Fruit fly (Drosophila melanogaster): ENCODE results near the gene CG5011.

Gene CG5011

dm6 chr2L:1218475-1218874 lies 18.0 kb downstream of the CG5011 start:
- TF ChIP-seq CG34406 (GFP tag; optimal IDR thresholded peaks at IDR 0.05) (no peak), achi (GFP tag; optimal IDR thresholded peaks at IDR 0.05) (no peak), CG32006 (GFP tag; optimal IDR thresholded peaks at IDR 0.05) (no peak), CG11762 (GFP tag; optimal IDR thresholded peaks at IDR 0.05; ENCODE audit: insufficient read depth) (no peak), Hr4 (GFP tag; optimal IDR thresholded peaks at IDR 0.05) (no peak), cyc (GFP tag; optimal IDR thresholded peaks at IDR 0.05) (no peak), Gug (GFP tag; IDR thresholded peaks at IDR 0.05) (no peak), esn (GFP tag; optimal IDR thresholded peaks at IDR 0.05) (no peak), CG8632 (GFP tag; optimal IDR thresholded peaks at IDR 0.05) (no peak), ss (GFP tag; optimal IDR thresholded peaks at IDR 0.05) (no peak), CG3032 (tag; optimal IDR thresholded peaks at IDR 0.05) (no peak), OdsH (GFP tag; optimal IDR thresholded peaks at IDR 0.05) (no peak), Blimp-1 (GFP tag; optimal IDR thresholded peaks at IDR 0.05) (no peak), dsx (GFP tag; optimal IDR thresholded peaks at IDR 0.05; ENCODE audit: poor library complexity, severe bottlenecking) (no peak), Sox102F (GFP tag; optimal IDR thresholded peaks at IDR 0.05) (no peak), fkh (GFP tag; optimal IDR thresholded peaks at IDR 0.05) (no peak), CG31627 (GFP tag; optimal IDR thresholded peaks at IDR 0.05) (no peak), Sox15 (GFP tag; optimal IDR thresholded peaks at IDR 0.05) (no peak), CG6854 (GFP tag; optimal IDR thresholded peaks at IDR 0.05) (no peak)

DNA sequence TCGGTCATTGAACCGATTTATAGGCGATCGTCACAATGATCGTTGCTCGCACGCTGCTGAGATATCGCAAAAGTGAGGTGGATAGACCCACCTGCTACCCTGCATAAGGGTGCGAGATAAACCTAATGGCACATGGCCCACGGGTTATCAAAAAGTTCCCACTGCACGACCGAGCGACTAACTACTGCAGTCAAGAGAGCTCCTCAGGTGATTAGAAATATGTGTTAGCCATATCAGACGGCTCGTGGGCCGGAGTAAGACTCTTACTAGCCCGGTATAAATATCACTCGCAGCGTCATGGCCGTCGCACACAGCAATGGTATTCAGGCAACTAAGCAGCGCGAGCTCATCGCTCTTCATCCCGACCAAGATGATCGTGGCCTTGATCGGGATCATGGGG lies 18.5 kb downstream of the CG5011 start, which contains the start of gene CG42329:
Gene CG42329, plus strand, starts transcription at position 301 of the 400 bp plus-strand sequence.
- TF ChIP-seq Lpt (GFP tag; optimal IDR thresholded peaks at IDR 0.05) = no peak
- no peak for TF ChIP-seq CG10669 (GFP tag; optimal IDR thresholded peaks at IDR 0.05)
- no peak for TF ChIP-seq Sox15 (GFP tag; optimal IDR thresholded peaks at IDR 0.05)
- no peak for TF ChIP-seq CG6276 (GFP tag; optimal IDR thresholded peaks at IDR 0.05)
- TF ChIP-seq CG1621 (tag; optimal IDR thresholded peaks at IDR 0.05) = no peak
- no peak for TF ChIP-seq Met (GFP tag; optimal IDR thresholded peaks at IDR 0.05)
- no peak for TF ChIP-seq spab (GFP tag; optimal IDR thresholded peaks at IDR 0.05)
- no peak for TF ChIP-seq CG8632 (GFP tag; optimal IDR thresholded peaks at IDR 0.05)
- no peak for TF ChIP-seq CG15336 (GFP tag; IDR thresholded peaks at IDR 0.05)
- TF ChIP-seq CG31627 (GFP tag; optimal IDR thresholded peaks at IDR 0.05) = no peak
- no peak for TF ChIP-seq CG3919 (GFP tag; optimal IDR thresholded peaks at IDR 0.05)
- TF ChIP-seq Ets96B (tag; optimal IDR thresholded peaks at IDR 0.05) = no peak
- TF ChIP-seq Sox14 (GFP tag; optimal IDR thresholded peaks at IDR 0.05) = no peak
- no peak for TF ChIP-seq lz (GFP tag; optimal IDR thresholded peaks at IDR 0.05)
- TF ChIP-seq Smox (GFP tag; optimal IDR thresholded peaks at IDR 0.05) = no peak
- TF ChIP-seq CG9139 (GFP tag; optimal IDR thresholded peaks at IDR 0.05) = no peak
- no peak for TF ChIP-seq Ets21C (GFP tag; optimal IDR thresholded peaks at IDR 0.05)

DNA sequence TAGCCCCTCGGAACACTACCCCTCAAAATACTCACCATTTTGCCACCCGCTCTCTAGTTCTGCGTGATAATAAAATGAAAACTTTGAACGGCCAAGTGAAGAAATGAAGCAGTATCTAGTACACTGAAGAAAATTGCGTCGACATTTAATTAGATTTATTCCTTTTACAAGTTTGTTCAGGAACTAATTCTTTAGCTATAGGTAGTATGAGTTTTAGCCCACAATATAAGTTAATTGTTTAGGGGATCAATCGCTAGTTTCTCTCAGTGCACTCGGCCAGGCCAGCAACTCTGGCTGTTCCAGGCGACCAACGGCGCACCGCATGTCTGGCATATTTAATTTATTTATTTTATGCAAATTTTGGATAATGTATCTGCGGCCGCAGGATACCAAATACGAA lies 30.2 kb downstream of the CG5011 start:
- TF ChIP-seq svp (GFP tag) (peak; percentile 52), fd59A (GFP tag; optimal IDR thresholded peaks at IDR 0.05) (no peak), Sox15 (GFP tag; optimal IDR thresholded peaks at IDR 0.05) (no peak), CG10669 (GFP tag; optimal IDR thresholded peaks at IDR 0.05) (no peak), Eip78C (GFP tag) (peak; percentile 45)

dm6 chr2L:1239736-1240135 lies 39.3 kb downstream of the CG5011 start, which contains the start of gene CG5397:
Gene CG5397 (plus strand): TSS chr2L:1240036.
- TF ChIP-seq CG8319 (GFP tag; optimal IDR thresholded peaks at IDR 0.05) = no peak
- TF ChIP-seq vri (GFP tag; optimal IDR thresholded peaks at IDR 0.05) = no peak
- no peak for TF ChIP-seq CG16779 (tag; optimal IDR thresholded peaks at IDR 0.05)

Measured in whole organism, prepupa.